Fruit fly (Drosophila melanogaster): ENCODE measurements around the gene Ptp61F.
A peak's percentile ranks its signal among the peaks of the same experiment; 100 is the strongest.

Ptp61F gene

DNA sequence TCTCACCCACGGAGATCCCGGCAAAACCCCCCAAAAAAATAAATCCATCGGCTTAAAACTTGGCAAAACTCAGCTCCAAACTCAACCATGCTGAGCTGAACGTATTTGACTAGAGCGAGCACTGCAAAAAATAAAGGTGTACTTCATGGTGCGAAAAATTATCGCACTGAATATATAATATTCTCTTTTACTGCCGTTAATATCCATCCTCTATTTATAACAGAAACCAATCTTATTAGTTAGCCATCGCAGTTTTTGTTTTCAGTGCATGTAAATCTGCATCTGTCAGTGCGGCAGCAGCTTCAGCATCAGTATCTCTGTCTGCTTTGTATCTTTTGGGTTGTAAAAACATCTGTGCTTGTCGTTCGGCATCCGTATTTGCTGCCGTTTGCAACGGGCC is 104.1 kb downstream of the Ptp61F start (continued):
- no peak for TF ChIP-seq ro (GFP tag; IDR thresholded peaks at IDR 0.05)
- TF ChIP-seq CG1024 (GFP tag; IDR thresholded peaks at IDR 0.05) = peak; percentile 30; the same call in 1 of the 2 replicates
- no peak for TF ChIP-seq Bdp1 (GFP tag; optimal IDR thresholded peaks at IDR 0.05)
- TF ChIP-seq Abd-B (GFP tag; optimal IDR thresholded peaks at IDR 0.05) = peak; percentile 18
- peak; percentile 44; the same call in 1 of the 3 replicates for TF ChIP-seq ci (GFP tag; IDR thresholded peaks at IDR 0.05)
- TF ChIP-seq CG30431 (GFP tag; optimal IDR thresholded peaks at IDR 0.05) = peak; percentile 22
- TF ChIP-seq ERR (GFP tag; optimal IDR thresholded peaks at IDR 0.05) = no peak
- TF ChIP-seq ranshi (GFP tag; IDR thresholded peaks at IDR 0.05) = no peak
- TF ChIP-seq CG16863 (GFP tag; optimal IDR thresholded peaks at IDR 0.05) = peak; percentile 9
- no peak for TF ChIP-seq stwl (tag; optimal IDR thresholded peaks at IDR 0.05)
- no peak for TF ChIP-seq CG16779 (GFP tag; IDR thresholded peaks at IDR 0.05)
- peak; percentile 10 for TF ChIP-seq Hr3 (GFP tag; optimal IDR thresholded peaks at IDR 0.05)
- 0 out of 2 replicates have a peak, but pooled peaks have one; percentile 13 for TF ChIP-seq bowl (GFP tag; IDR thresholded peaks at IDR 0.05)
- TF ChIP-seq Med (GFP tag) = peak; percentile 68
- TF ChIP-seq NfI (GFP tag; optimal IDR thresholded peaks at IDR 0.05) = no peak
- peak; percentile 41 for TF ChIP-seq CG10366 (GFP tag; IDR thresholded peaks at IDR 0.05)
- TF ChIP-seq Ssrp (tag; optimal IDR thresholded peaks at IDR 0.05) = peak; percentile 29
- no peak for TF ChIP-seq CG4328 (GFP tag; optimal IDR thresholded peaks at IDR 0.05)
- peak; percentile 41 for TF ChIP-seq slbo (GFP tag; IDR thresholded peaks at IDR 0.05)
- peak; percentile 8 for TF ChIP-seq CG15269 (tag; optimal IDR thresholded peaks at IDR 0.05)
- no peak for TF ChIP-seq sqz (GFP tag; optimal IDR thresholded peaks at IDR 0.05)
- no peak for TF ChIP-seq h (optimal IDR thresholded peaks at IDR 0.05)
- TF ChIP-seq CG16815 (GFP tag; optimal IDR thresholded peaks at IDR 0.05) = peak; percentile 2
- no peak for TF ChIP-seq CG10321 (GFP tag; IDR thresholded peaks at IDR 0.05)
- TF ChIP-seq dm (GFP tag; optimal IDR thresholded peaks at IDR 0.05) = no peak
- no peak for TF ChIP-seq C15 (GFP tag; IDR thresholded peaks at IDR 0.05)
- TF ChIP-seq bsh (GFP tag; optimal IDR thresholded peaks at IDR 0.05) = peak in 1 of 2 experiments; percentile 38
- peak; percentile 42 for TF ChIP-seq Ptx1 (GFP tag; IDR thresholded peaks at IDR 0.05)
- no peak for TF ChIP-seq CG9932 (GFP tag; IDR thresholded peaks at IDR 0.05)
- no peak for TF ChIP-seq CG6654 (GFP tag; optimal IDR thresholded peaks at IDR 0.05)
- TF ChIP-seq ase (GFP tag; IDR thresholded peaks at IDR 0.05) = no peak
- TF ChIP-seq CG17912 (GFP tag; optimal IDR thresholded peaks at IDR 0.05) = no peak
- peak; percentile 24 for TF ChIP-seq CG12769 (tag; optimal IDR thresholded peaks at IDR 0.05)
- peak; percentile 54 for TF ChIP-seq HLH3B (GFP tag; IDR thresholded peaks at IDR 0.05)
- TF ChIP-seq zf30C (GFP tag; optimal IDR thresholded peaks at IDR 0.05) = no peak
- no peak for TF ChIP-seq danr (GFP tag; IDR thresholded peaks at IDR 0.05)
- TF ChIP-seq Nf-YA (GFP tag; IDR thresholded peaks at IDR 0.05) = no peak
- no peak for TF ChIP-seq cad (GFP tag; optimal IDR thresholded peaks at IDR 0.05)
- no peak for TF ChIP-seq CG13296 (GFP tag; optimal IDR thresholded peaks at IDR 0.05)
- TF ChIP-seq CG12219 (GFP tag; optimal IDR thresholded peaks at IDR 0.05) = peak; percentile 11
- TF ChIP-seq amos (GFP tag; IDR thresholded peaks at IDR 0.05; ENCODE audit: partially characterized antibody) = no peak
- peak; percentile 18 for TF ChIP-seq CG8944 (GFP tag; optimal IDR thresholded peaks at IDR 0.05)
- TF ChIP-seq ind (GFP tag; optimal IDR thresholded peaks at IDR 0.05) = peak; percentile 14
- TF ChIP-seq Xrp1 (GFP tag; IDR thresholded peaks at IDR 0.05) = peak; percentile 36; the same call in 1 of the 2 replicates
- TF ChIP-seq CG2202 (tag; optimal IDR thresholded peaks at IDR 0.05) = no peak
- TF ChIP-seq unpg (GFP tag; optimal IDR thresholded peaks at IDR 0.05) = peak; percentile 49
- peak in 1 of 2 experiments; percentile 52 for TF ChIP-seq Hr51 (GFP tag; optimal IDR thresholded peaks at IDR 0.05)
- no peak for TF ChIP-seq Atf6 (GFP tag; IDR thresholded peaks at IDR 0.05)
- TF ChIP-seq fru (optimal IDR thresholded peaks at IDR 0.05) = no peak
- peak; percentile 42 for TF ChIP-seq Xbp1 (GFP tag; optimal IDR thresholded peaks at IDR 0.05)
- TF ChIP-seq row (GFP tag; IDR thresholded peaks at IDR 0.05) = peak; percentile 27; the same call in 1 of the 3 replicates
- TF ChIP-seq HHEX (GFP tag; optimal IDR thresholded peaks at IDR 0.05) = no peak
- TF ChIP-seq CG12071 (GFP tag; optimal IDR thresholded peaks at IDR 0.05) = no peak

All from whole organism, embryonic.